Worm (Caenorhabditis elegans) whole organism, L4/young adult: ENCODE data around the gene C16C8.7.
A peak's percentile ranks its signal among the peaks of the same experiment; 100 is the strongest.
"Not testable (repeated sequence)": the region's sequence is repeated elsewhere in the genome, so short reads cannot be mapped to it uniquely, and the experiment has no call there.

Experiments
- W03F9.2 ChIP-seq: fragments of 150-350 bp; optimal IDR thresholded peaks from 2 replicates; lab custom pipeline; 2014; ENCODE audit warnings: missing biosample characterization, missing genetic modification characterization
- dao-5 ChIP-seq: sonication (generic microtip); optimal IDR thresholded peaks from 2 replicates; lab custom pipeline; 2016; ENCODE audit warnings: missing genotype, missing genetic modification characterization, moderate library complexity, missing compliant biosample characterization
- him-1 ChIP-seq: sonication (generic microtip); optimal IDR thresholded peaks from 2 replicates; lab custom pipeline; 2016; ENCODE audit warnings: missing genotype, missing genetic modification reagents, missing genetic modification characterization, missing compliant biosample characterization

Gene C16C8.7

DNA sequence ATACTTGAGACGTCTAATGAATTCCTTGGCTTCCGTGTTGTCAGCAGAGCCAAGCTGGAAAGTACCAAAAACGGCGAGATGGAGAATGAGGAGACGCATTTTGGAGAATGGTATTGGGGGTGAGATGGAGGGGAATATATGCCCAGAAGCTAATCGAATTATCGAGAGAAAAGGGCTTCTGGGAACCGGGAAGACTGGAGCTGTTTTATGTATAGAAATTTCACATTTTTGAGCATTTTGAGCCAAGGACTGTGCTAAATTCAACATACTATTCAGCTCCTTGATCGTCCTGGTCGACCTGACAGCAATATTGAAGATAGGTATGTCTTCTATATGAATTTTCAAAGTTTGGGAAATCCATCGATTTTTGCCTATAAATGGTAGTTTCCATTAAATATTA lies at the start of gene C16C8.7:
Gene C16C8.7 (minus strand): TSS at position 101 of the 400 bp plus-strand sequence.
- TF ChIP-seq dao-5 (tag; lab: Kevin White, UChicago) (no peak), him-1 (tag; lab: Kevin White, UChicago) (no peak), W03F9.2 (no peak)

DNA sequence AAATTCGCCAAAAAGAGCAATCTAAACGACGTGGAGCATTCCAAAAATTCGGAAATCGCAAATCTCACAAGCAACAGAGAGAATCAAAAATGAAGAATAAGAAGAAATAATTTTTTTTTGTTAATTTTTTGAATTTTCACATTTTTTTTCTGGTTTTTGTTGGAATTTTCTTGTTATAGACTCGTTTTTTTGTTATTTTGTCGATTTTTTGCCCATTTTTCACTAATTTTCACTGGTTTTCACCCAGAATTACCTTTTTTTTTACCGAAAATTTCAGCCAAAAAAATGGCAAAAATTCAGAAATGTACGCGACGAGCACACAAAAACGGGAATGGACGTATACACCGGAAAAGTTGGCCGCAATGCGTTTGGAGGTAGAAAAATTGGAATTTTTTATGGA lies 44.8 kb upstream of the C16C8.7 start, which contains the start of gene cyh-1:
Gene cyh-1 (plus strand): TSS at position 301 of the 400 bp plus-strand sequence.
- TF ChIP-seq W03F9.2 (no peak), dao-5 (tag; lab: Kevin White, UChicago) (no peak), him-1 (tag; lab: Kevin White, UChicago) (no peak)

DNA sequence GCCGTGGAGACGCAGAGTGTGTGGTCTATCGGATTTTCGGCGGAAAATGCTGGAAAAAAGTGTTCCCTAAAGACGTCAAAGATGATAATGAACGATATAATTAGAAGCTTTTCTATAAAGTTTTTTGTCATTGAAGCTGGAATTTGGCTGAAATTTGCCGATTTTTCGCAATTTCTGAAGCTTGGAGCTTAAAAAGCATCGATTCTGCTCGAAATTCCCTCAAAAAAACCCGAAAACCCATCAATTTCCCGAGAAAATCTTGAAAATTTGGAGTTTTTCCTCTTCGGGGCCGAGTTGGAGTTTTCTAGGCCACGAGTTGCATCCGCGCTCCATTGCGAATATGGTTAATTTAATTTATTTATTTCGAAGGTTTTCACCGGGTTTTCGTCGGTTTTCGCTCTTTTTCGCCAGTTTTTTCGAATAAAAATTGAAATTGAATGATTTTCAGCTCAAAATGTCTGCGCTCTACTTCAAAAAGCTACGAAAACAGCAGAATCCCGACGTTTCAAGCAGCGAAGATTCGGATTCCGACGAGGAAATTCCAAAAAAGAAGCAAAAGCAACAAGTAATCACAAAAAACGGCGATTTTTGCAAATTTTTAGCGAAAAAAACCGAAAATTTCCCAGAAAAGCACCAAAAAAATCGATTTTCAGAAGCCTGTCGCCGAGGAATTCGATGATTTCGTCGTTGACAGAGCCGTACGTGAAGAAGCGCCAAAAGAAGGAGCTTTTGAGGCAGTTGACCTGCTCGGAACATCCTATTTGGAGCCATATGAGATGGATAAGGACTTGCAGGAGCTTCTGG lies 42.8 kb upstream of the C16C8.7 start, which contains the start of the genes col-71 and Y49F6B.2:
Gene col-71 (minus strand): TSS at position 51 of the 804 bp plus-strand sequence.
Gene Y49F6B.2 (plus strand): TSS at position 449 of the 804 bp plus-strand sequence.
- TF ChIP-seq W03F9.2 (peak; percentile 74), him-1 (tag; lab: Kevin White, UChicago) (peak; percentile 36), dao-5 (tag; lab: Kevin White, UChicago) (no peak)

DNA sequence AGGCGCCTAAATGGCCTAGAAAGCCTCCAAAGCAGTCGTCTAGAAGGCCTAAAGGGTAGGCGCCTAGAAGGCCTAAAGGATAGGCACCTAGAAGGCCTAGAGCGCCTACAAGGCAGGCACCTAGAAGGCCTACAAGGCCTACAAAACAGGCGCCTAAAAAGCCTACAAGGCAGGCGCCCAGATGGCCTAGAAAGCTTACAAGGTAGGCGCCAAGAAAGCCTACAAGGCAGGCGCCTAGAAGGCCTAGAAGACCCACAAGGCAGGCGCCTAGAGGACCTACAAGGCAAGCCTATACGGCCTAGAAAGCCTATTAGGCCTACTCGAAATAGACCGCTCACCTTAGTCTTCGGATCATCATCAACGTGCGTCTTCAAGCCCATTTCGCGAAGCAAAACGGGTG lies 42.1 kb upstream of the C16C8.7 start:
- TF ChIP-seq dao-5 (tag; lab: Kevin White, UChicago) (no peak), W03F9.2 (no peak), him-1 (tag; lab: Kevin White, UChicago) (no peak)

DNA sequence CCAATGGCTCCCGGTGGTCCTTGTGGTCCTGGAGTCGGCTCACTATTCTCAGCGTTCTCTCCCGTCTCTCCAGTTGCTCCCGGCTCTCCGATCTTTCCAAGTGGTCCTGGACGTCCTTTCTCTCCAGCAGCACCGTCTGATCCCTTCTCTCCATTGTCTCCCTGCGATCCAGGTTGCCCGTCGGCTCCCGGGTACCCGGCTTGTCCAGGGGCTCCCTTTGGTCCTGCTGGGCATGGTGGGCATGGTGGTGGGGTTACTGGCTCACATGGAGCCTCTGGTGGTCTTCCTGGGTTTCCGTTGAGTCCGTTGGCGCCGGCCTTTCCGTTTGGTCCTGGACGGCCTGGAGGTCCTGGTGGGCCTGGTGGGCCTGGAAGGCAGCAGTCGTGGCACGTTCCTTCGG lies 40.4 kb upstream of the C16C8.7 start:
- TF ChIP-seq W03F9.2: no peak
- no peak for TF ChIP-seq him-1 (tag; lab: Kevin White, UChicago)
- TF ChIP-seq dao-5 (tag; lab: Kevin White, UChicago): no peak

DNA sequence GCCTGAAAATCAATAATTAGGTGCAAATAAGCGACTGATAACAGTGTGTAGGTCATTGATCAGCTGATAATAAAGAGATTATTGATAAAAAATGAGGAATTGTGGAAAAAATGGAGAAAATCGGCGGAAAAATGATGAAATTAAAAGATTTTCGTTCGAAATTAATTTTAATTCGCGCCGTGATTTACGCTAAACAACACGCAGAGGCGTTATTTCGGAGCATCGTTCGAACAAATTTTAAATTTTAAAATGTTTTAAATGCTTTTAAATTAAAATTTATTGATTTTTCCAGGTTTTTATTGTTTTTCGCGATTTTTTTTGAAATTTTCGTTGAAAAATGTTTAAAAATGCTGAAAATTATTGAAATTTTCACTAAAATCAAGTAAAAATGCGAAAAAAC lies 39.4 kb upstream of the C16C8.7 start, which contains the start of gene Y49F6B.9:
Gene Y49F6B.9 (minus strand): TSS at position 2 of the 400 bp plus-strand sequence.
- TF ChIP-seq dao-5 (tag; lab: Kevin White, UChicago): no peak
- no peak for TF ChIP-seq W03F9.2
- TF ChIP-seq him-1 (tag; lab: Kevin White, UChicago): no peak

DNA sequence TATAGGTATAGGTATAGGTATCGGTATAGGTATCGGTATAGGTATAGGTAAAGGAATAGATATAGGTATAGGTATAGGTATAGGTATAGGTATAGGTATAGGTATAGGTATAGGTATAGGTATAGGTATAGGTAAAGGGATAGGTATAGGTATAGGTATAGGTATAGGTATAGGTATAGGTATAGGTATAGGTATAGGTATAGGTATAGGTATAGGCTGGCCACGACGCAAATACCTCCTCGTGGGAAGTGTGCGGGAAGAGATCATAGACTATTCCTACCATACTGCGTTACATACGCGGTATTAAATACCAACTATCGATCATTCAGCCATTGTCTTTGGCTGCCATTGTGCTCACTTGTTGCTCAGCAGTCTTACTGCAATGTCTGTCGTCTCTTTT lies 30.8 kb upstream of the C16C8.7 start, which contains the start of gene fbxb-112:
Gene fbxb-112 (plus strand): TSS at position 301 of the 400 bp plus-strand sequence.
- not testable (repeated sequence) for TF ChIP-seq dao-5 (tag; lab: Kevin White, UChicago); W03F9.2; him-1 (tag; lab: Kevin White, UChicago)

DNA sequence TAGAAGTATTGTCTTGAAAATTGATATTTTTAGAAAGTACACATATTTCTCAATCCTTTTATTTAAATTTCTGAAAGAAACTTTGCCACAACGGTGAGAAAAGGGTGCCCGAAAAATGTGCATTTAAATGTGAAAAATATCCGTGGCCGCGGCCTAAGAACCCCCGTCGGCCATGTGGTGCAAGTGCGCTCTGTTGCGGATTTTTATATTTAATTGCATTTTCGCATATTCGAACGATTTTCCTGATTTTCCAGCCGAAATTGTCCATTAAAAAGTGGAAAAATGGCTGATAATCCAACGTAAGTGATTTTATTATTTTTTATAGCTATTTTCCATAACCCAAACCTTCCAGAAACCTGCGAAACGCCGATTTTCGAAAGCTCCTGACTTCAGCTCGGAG lies 22.3 kb upstream of the C16C8.7 start, which contains the start of gene smu-2:
Gene smu-2 (plus strand): TSS at position 178 of the 400 bp plus-strand sequence.
- TF ChIP-seq him-1 (tag; lab: Kevin White, UChicago) (no peak), W03F9.2 (no peak), dao-5 (tag; lab: Kevin White, UChicago) (no peak)

DNA sequence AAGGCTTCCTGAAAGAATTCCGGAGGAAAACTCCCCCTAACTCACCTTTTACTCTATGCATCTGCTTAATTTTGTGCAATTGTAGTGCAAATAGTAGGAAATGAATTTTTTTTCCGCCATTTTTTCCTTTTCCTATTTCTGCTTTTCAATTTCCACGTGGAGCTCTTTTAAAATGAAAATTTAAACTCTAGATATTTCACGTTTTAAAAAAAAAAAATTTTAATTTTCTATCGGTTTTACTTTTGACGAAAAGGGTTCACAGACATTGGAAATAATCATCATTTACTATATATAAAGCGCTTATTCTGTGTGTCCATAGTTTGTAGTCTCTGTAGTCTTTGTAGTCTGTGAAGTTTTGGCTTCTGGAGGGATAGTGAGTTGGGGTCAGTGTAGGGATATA lies 21.6 kb upstream of the C16C8.7 start, which contains the start of gene Y49F6B.8:
Gene Y49F6B.8 (minus strand): TSS at position 101 of the 400 bp plus-strand sequence.
- TF ChIP-seq him-1 (tag; lab: Kevin White, UChicago) (no peak), dao-5 (tag; lab: Kevin White, UChicago) (no peak), W03F9.2 (no peak)

DNA sequence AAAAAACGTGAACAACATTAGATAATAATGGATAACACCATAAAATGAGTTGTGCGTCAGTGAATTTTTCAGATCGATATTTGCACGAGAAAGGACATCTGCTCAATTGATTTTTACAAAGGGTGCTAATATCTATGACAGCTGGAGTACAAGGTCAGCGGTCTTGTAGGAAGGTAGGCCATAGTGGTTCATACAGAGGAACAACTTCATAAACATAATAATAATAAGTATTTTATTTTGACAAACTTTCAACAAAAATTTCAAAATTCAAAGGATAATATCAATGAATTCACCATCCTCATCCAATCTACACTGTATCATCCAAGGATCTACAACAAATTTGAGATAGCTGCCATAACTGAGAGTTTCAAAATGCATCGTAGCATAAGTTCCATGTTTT lies 17.2 kb upstream of the C16C8.7 start, which contains the start of gene fbxb-104:
Gene fbxb-104 (minus strand): TSS at position 101 of the 400 bp plus-strand sequence.
- no peak for TF ChIP-seq him-1 (tag; lab: Kevin White, UChicago)
- TF ChIP-seq dao-5 (tag; lab: Kevin White, UChicago): no peak
- TF ChIP-seq W03F9.2: no peak

DNA sequence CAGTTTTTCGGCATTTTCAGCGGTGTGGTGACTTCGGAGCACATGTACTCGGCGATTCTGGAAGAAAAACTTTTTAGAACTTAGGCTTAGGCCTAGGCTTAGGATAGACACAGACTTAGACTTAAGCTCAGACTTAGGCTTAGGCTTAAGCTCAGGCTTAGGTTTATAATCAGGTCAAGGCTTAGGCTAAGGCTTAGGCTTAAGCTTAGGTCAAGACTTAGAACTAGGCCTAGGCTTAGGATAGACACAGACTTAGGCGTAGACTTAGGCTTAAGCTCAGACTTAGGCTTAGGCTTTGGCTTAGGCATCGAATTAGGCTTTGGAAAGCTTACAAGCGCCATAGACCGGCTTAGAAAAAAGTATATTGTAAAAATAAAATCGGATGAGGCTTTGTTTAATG lies 16.6 kb upstream of the C16C8.7 start:
- no peak for TF ChIP-seq dao-5 (tag; lab: Kevin White, UChicago)
- no peak for TF ChIP-seq W03F9.2
- TF ChIP-seq him-1 (tag; lab: Kevin White, UChicago): no peak

DNA sequence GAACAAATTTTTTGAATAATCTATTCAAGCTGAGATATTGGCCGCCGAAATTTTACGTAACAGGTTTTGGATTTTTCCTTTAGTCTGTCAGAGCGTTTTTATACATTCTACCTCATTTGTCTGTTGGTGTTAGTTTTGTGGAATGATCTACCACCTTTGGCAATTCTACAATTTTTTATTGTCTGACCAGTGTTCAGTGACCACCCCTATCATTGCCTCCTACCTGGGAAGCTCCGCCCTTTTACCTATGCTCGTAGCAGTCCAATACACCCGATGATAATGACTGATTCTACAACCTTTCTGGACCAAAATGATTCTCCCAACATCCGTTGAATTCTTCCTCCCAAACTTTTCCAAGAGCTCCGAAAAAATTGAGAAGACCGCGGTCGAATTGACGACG lies 13.8 kb upstream of the C16C8.7 start, which contains the start of gene sdz-32:
Gene sdz-32 (plus strand): TSS at position 301 of the 400 bp plus-strand sequence.
- TF ChIP-seq W03F9.2 (no peak), dao-5 (tag; lab: Kevin White, UChicago) (no peak), him-1 (tag; lab: Kevin White, UChicago) (no peak)

DNA sequence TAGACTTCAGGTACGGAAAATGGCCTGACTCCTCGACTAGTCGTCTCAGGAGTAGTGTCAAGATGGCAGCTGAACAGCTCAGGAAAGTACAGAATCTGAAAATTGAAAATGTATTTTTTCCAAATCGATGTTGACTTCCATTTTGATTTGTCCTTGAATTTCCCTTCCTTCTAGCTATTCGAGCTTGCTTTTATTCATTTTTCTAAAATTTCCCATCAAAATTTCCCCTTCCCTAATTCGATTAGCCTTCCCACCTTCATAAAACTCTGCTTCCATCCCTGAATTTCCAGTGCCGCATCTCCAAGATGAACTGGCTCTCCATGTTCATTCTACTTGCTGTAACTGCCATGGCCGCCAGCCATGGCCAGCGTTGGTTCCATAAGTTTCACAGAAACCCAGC lies 12.9 kb upstream of the C16C8.7 start, which contains the start of gene Y49F6B.6:
Gene Y49F6B.6 (plus strand): TSS at position 301 of the 400 bp plus-strand sequence.
- TF ChIP-seq dao-5 (tag; lab: Kevin White, UChicago) (no peak), W03F9.2 (no peak), him-1 (tag; lab: Kevin White, UChicago) (no peak)

DNA sequence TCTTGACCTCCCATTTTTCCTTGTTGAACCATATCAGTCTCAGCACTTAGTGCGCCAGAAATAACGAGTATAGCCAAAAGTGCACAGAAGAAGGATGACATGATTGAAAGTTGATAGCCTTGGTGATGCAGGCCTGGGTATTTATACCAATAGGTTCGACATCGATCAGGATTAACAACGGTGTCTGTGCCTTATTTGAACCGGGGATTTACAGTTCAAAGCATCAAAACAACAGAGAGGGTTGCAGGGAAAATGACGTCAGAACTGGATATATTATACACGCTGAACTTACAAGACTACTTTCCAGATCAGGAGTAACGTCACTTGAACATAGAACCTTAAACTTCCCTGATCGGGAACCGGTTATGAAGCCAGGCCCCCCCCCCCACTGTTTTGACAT lies 12.4 kb upstream of the C16C8.7 start, which contains the start of gene Y49F6B.12:
Gene Y49F6B.12 (minus strand): TSS at position 101 of the 400 bp plus-strand sequence.
- TF ChIP-seq W03F9.2: no peak
- no peak for TF ChIP-seq him-1 (tag; lab: Kevin White, UChicago)
- TF ChIP-seq dao-5 (tag; lab: Kevin White, UChicago): no peak
